Worm (Caenorhabditis elegans) whole organism, L3 larva: ENCODE results near the gene srz-61.
"Not testable (repeated sequence)": the region's sequence is repeated elsewhere in the genome, so short reads cannot be mapped to it uniquely, and the experiment has no call there.

Source experiments
- R02D3.7 ChIP-seq: fragments of 150-350 bp; optimal IDR thresholded peaks from 2 replicates; lab custom pipeline; 2014; ENCODE audit warnings: missing biosample characterization, missing genetic modification characterization
- aly-2 ChIP-seq: fragments of 150-350 bp; optimal IDR thresholded peaks from 2 replicates; lab custom pipeline; 2014; ENCODE audit warnings: missing biosample characterization, missing genetic modification characterization
- ama-1 ChIP-seq: fragments of 150-350 bp; optimal IDR thresholded peaks from 2 replicates; lab custom pipeline; 2018
- ceh-16 ChIP-seq: sonication (generic microtip); optimal IDR thresholded peaks from 2 replicates; lab custom pipeline; 2017; ENCODE audit warnings: missing biosample characterization, missing genetic modification characterization
- ceh-28 ChIP-seq: fragments of 150-350 bp; optimal IDR thresholded peaks from 2 replicates; lab custom pipeline; 2014; ENCODE audit warnings: missing biosample characterization, missing genetic modification reagents, missing genetic modification characterization
- ceh-82 ChIP-seq: fragments of 150-350 bp; optimal IDR thresholded peaks from 2 replicates; lab custom pipeline; 2014; ENCODE audit warnings: missing biosample characterization, missing genetic modification characterization
- ceh-9 ChIP-seq: sonication (generic microtip); optimal IDR thresholded peaks from 2 replicates; lab custom pipeline; 2018; ENCODE audit warnings: missing biosample characterization, missing genetic modification characterization
- daf-12 ChIP-seq: fragments of 150-350 bp; optimal IDR thresholded peaks from 2 replicates; lab custom pipeline; 2014; ENCODE audit warnings: missing biosample characterization, missing genetic modification reagents, missing genetic modification characterization
- egl-27 ChIP-seq: sonication (generic microtip); optimal IDR thresholded peaks from 4 replicates; lab custom pipeline; 2017; ENCODE audit warnings: missing biosample characterization, missing genetic modification reagents, missing genetic modification characterization
- egl-5 ChIP-seq: fragments of 150-350 bp; optimal IDR thresholded peaks from 2 replicates; lab custom pipeline; 2017; ENCODE audit warnings: missing biosample characterization, missing genetic modification reagents, missing genetic modification characterization, inconsistent platforms
- elt-2 ChIP-seq: sonication (generic microtip); optimal IDR thresholded peaks from 2 replicates; lab custom pipeline; 2016; ENCODE audit warnings: missing genetic modification reagents, mild to moderate bottlenecking, missing genetic modification characterization, missing compliant biosample characterization
- eor-1 ChIP-seq, 2 experiments: fragments of 150-350 bp; optimal IDR thresholded peaks; 2 replicates each; lab custom pipeline; 2014 to 2018; ENCODE audit warnings: missing biosample characterization in 2 of 2, missing genetic modification characterization in 2 of 2
- fos-1 ChIP-seq: fragments of 150-350 bp; optimal IDR thresholded peaks from 2 replicates; lab custom pipeline; 2014; ENCODE audit warnings: missing biosample characterization, missing genetic modification characterization
- jun-1 ChIP-seq: fragments of 150-350 bp; optimal IDR thresholded peaks from 2 replicates; lab custom pipeline; 2014; ENCODE audit warnings: missing biosample characterization, missing genetic modification reagents, missing genetic modification characterization
- lin-15B ChIP-seq: fragments of 150-350 bp; optimal IDR thresholded peaks from 2 replicates; lab custom pipeline; 2014; ENCODE audit warnings: missing biosample characterization, missing genetic modification characterization
- lin-39 ChIP-seq: fragments of 150-350 bp; optimal IDR thresholded peaks from 2 replicates; lab custom pipeline; 2018; ENCODE audit warnings: missing biosample characterization, missing genetic modification reagents, missing genetic modification characterization
- lsy-12 ChIP-seq: sonication (generic microtip); optimal IDR thresholded peaks from 2 replicates; lab custom pipeline; 2016; ENCODE audit warnings: mild to moderate bottlenecking, missing genetic modification characterization, missing compliant biosample characterization
- mdl-1 ChIP-seq: fragments of 150-350 bp; optimal IDR thresholded peaks from 2 replicates; lab custom pipeline; 2014; ENCODE audit warnings: missing biosample characterization, missing genetic modification characterization
- mml-1 ChIP-seq: fragments of 150-350 bp; sonication (generic microtip); optimal IDR thresholded peaks from 3 replicates; lab custom pipeline; 2014; ENCODE audit warnings: missing biosample characterization, missing genetic modification characterization
- nfya-1 ChIP-seq: sonication (generic microtip); optimal IDR thresholded peaks from 2 replicates; lab custom pipeline; 2017; ENCODE audit warnings: missing genetic modification characterization, mild to moderate bottlenecking, missing compliant biosample characterization, antibody characterized with exemption, moderate library complexity; ENCODE audit not compliant: insufficient read depth
- nhr-11 ChIP-seq: fragments of 150-350 bp; optimal IDR thresholded peaks from 2 replicates; lab custom pipeline; 2014; ENCODE audit warnings: missing biosample characterization, missing genetic modification characterization
- nhr-23 ChIP-seq: fragments of 150-350 bp; optimal IDR thresholded peaks from 2 replicates; lab custom pipeline; 2014; ENCODE audit warnings: missing biosample characterization, missing genetic modification reagents, missing genetic modification characterization
- nhr-237 ChIP-seq: fragments of 150-350 bp; optimal IDR thresholded peaks from 2 replicates; lab custom pipeline; 2014; ENCODE audit warnings: missing biosample characterization, missing genetic modification characterization
- nhr-25 ChIP-seq: sonication (generic microtip); optimal IDR thresholded peaks from 2 replicates; lab custom pipeline; 2017; ENCODE audit warnings: missing biosample characterization, missing genetic modification characterization
- nhr-67 ChIP-seq: fragments of 150-350 bp; optimal IDR thresholded peaks from 2 replicates; lab custom pipeline; 2014; ENCODE audit warnings: missing biosample characterization, missing genetic modification characterization
- pqm-1 ChIP-seq: fragments of 150-350 bp; optimal IDR thresholded peaks from 2 replicates; lab custom pipeline; 2017; ENCODE audit warnings: missing biosample characterization, missing genetic modification characterization, inconsistent platforms
- sea-2 ChIP-seq: fragments of 150-350 bp; sonication (generic microtip); optimal IDR thresholded peaks from 4 replicates; lab custom pipeline; 2014; ENCODE audit warnings: missing biosample characterization, missing genetic modification reagents, missing genetic modification characterization
- skn-1 ChIP-seq: fragments of 150-350 bp; optimal IDR thresholded peaks from 2 replicates; lab custom pipeline; 2014; ENCODE audit warnings: missing biosample characterization, missing genetic modification characterization
- snpc-4 ChIP-seq: fragments of 150-350 bp; optimal IDR thresholded peaks from 2 replicates; lab custom pipeline; 2014; ENCODE audit warnings: missing biosample characterization, missing genetic modification characterization
- unc-39 ChIP-seq: sonication (generic microtip); optimal IDR thresholded peaks from 4 replicates; lab custom pipeline; 2017; ENCODE audit warnings: missing biosample characterization, missing genetic modification characterization
- unc-62 ChIP-seq: fragments of 150-350 bp; sonication (generic microtip); optimal IDR thresholded peaks from 4 replicates; lab custom pipeline; 2014; ENCODE audit warnings: missing biosample characterization, missing genetic modification reagents, missing genetic modification characterization
- zag-1 ChIP-seq: fragments of 150-350 bp; optimal IDR thresholded peaks from 2 replicates; lab custom pipeline; 2014; ENCODE audit warnings: missing biosample characterization, missing genetic modification characterization
- ztf-11 ChIP-seq: fragments of 150-350 bp; optimal IDR thresholded peaks from 2 replicates; lab custom pipeline; 2014; ENCODE audit warnings: missing biosample characterization, missing genetic modification characterization
- ztf-4 ChIP-seq: fragments of 150-350 bp; optimal IDR thresholded peaks from 2 replicates; lab custom pipeline; 2014; ENCODE audit warnings: missing biosample characterization, missing genetic modification characterization

The srz-61 gene

ce11 chrIV:16307925-16308324 is 13.0 kb upstream of the srz-61 start, which contains the start of gene rac-2:
TSS of gene rac-2 (plus strand) at chrIV:16308225.
- TF ChIP-seq nhr-237 (tag; lab: Kevin White, UChicago); nhr-25; ama-1 (lab: Kevin White, UChicago): not testable (repeated sequence)

- TF ChIP-seq ceh-9 (no peak), ceh-16 (tag; lab: Kevin White, UChicago) (no peak), lsy-12 (no peak), nhr-237 (tag; lab: Kevin White, UChicago) (no peak)
- TF ChIP-seq, all 47 proteins: peak for 0
Observed at ce11 chrIV:16310103-16310502, 10.9 kb upstream of the srz-61 start.

ce11 chrIV:16320410-16320809 is 556 bp upstream of the srz-61 start, which contains the start of gene K03D3.5:
TSS of gene K03D3.5 (minus strand) at chrIV:16320510.
- TF ChIP-seq pqm-1 (tag; lab: Kevin White, UChicago) (no peak), eor-1 (tag; optimal IDR thresholded peaks at IDR 0.05; lab: Kevin White, UChicago) (no peak), lin-15B (tag; lab: Kevin White, UChicago) (no peak), ztf-4 (tag; lab: Kevin White, UChicago) (no peak), jun-1 (tag; lab: Kevin White, UChicago) (no peak), skn-1 (no peak), zag-1 (tag; lab: Kevin White, UChicago) (no peak), ztf-11 (no peak), daf-12 (tag; lab: Kevin White, UChicago) (no peak), nhr-25 (no peak), unc-39 (tag; lab: Kevin White, UChicago) (no peak), unc-62 (GFP tag; lab: Kevin White, UChicago) (no peak), aly-2 (tag; lab: Kevin White, UChicago) (no peak), ama-1 (lab: Kevin White, UChicago) (no peak)

ce11 chrIV:16323373-16323772 is 2.4 kb downstream of the srz-61 start, which contains the start of gene srz-104:
TSS of gene srz-104 (plus strand) at chrIV:16323673.
- TF ChIP-seq fos-1 (tag; lab: Kevin White, UChicago): no peak
- no peak for TF ChIP-seq unc-39 (tag; lab: Kevin White, UChicago)
- no peak for TF ChIP-seq elt-2 (tag; lab: Kevin White, UChicago)

- no peak for TF ChIP-seq ceh-28
- no peak for TF ChIP-seq unc-39 (tag; lab: Kevin White, UChicago)
- TF ChIP-seq egl-27 (tag; lab: Kevin White, UChicago): no peak
- TF ChIP-seq nhr-67 (tag; lab: Kevin White, UChicago): no peak
- TF ChIP-seq lin-15B (tag; lab: Kevin White, UChicago): no peak
- no peak for TF ChIP-seq nhr-25
- TF ChIP-seq ceh-82 (tag; lab: Kevin White, UChicago): no peak
- no peak for TF ChIP-seq fos-1 (tag; lab: Kevin White, UChicago)
- no peak for TF ChIP-seq mdl-1 (tag; lab: Kevin White, UChicago)
- TF ChIP-seq ama-1 (lab: Kevin White, UChicago): no peak
- TF ChIP-seq R02D3.7: no peak
- TF ChIP-seq lin-39: no peak
- no peak for TF ChIP-seq egl-5 (tag; lab: Kevin White, UChicago)
- TF ChIP-seq nhr-11: no peak
- no peak for TF ChIP-seq ztf-4 (tag; lab: Kevin White, UChicago)
- TF ChIP-seq nfya-1: no peak
- no peak for TF ChIP-seq sea-2 (GFP tag; lab: Kevin White, UChicago)
- TF ChIP-seq lsy-12: no peak
Observed at ce11 chrIV:16324589-16324988, 3.6 kb downstream of the srz-61 start, which contains the start of gene srz-105. TSS of gene srz-105 (plus strand) at chrIV:16324889.

ce11 chrIV:16328519-16328918 is 7.6 kb downstream of the srz-61 start, which contains the start of gene K03D3.2:
TSS of gene K03D3.2 (minus strand) at chrIV:16328619.
- TF ChIP-seq nhr-237 (tag; lab: Kevin White, UChicago) (no peak), nhr-23 (tag; lab: Kevin White, UChicago) (peak; percentile 60), snpc-4 (tag; lab: Kevin White, UChicago) (no peak), mml-1 (no peak)
